Fruit fly (Drosophila melanogaster) whole organism, embryonic: ENCODE measurements around the gene soti.
A peak's percentile ranks its signal among the peaks of the same experiment; 100 is the strongest.

Experiments
- Antp ChIP-seq: fragments of 200-800 bp; sonication (Bioruptor generic); optimal IDR thresholded peaks from 3 replicates; lab custom pipeline; 2016; ENCODE audit warnings: missing biosample characterization, missing genetic modification characterization
- CG10543 ChIP-seq: fragments of 200-800 bp; sonication (Bioruptor generic); optimal IDR thresholded peaks from 3 replicates; lab custom pipeline; 2017; ENCODE audit warnings: missing biosample characterization, mild to moderate bottlenecking, missing genetic modification characterization, moderate library complexity
- CG11085 ChIP-seq: fragments of 200-800 bp; sonication (Bioruptor generic); IDR thresholded peaks from 2 replicates; pipeline ENCODE4 v1.3.6; 2022; ENCODE audit warnings: missing biosample characterization, missing genetic modification characterization
- CG11695 ChIP-seq: fragments of 200-800 bp; sonication (Bioruptor generic); IDR thresholded peaks from 3 replicates; pipeline ENCODE4 v1.3.6; 2022; ENCODE audit warnings: missing biosample characterization, missing genetic modification characterization
- CG11723 ChIP-seq: fragments of 200-800 bp; sonication (Bioruptor generic); optimal IDR thresholded peaks from 2 replicates; lab custom pipeline; 2017; ENCODE audit warnings: missing biosample characterization, mild to moderate bottlenecking, missing genetic modification characterization
- CG12219 ChIP-seq: fragments of 200-800 bp; sonication (Bioruptor generic); optimal IDR thresholded peaks from 3 replicates; lab custom pipeline; 2018; ENCODE audit warnings: missing biosample characterization, mild to moderate bottlenecking, missing genetic modification characterization
- CG12299 ChIP-seq: fragments of 200-800 bp; sonication (Bioruptor generic); optimal IDR thresholded peaks from 2 replicates; lab custom pipeline; 2018; ENCODE audit warnings: missing biosample characterization, mild to moderate bottlenecking, missing genetic modification characterization
- CG12769 ChIP-seq: fragments of 200-800 bp; sonication (Bioruptor generic); optimal IDR thresholded peaks from 2 replicates; lab custom pipeline; 2019; ENCODE audit warnings: missing biosample characterization, mild to moderate bottlenecking, missing genetic modification characterization, moderate library complexity
- CG15269 ChIP-seq: fragments of 200-800 bp; sonication (Bioruptor generic); optimal IDR thresholded peaks from 2 replicates; lab custom pipeline; 2018; ENCODE audit warnings: missing biosample characterization, mild to moderate bottlenecking, missing genetic modification characterization, moderate library complexity
- CG1602 ChIP-seq: fragments of 200-800 bp; sonication (Bioruptor generic); optimal IDR thresholded peaks from 3 replicates; lab custom pipeline; 2016; ENCODE audit warnings: missing biosample characterization, missing genetic modification characterization
- CG16779 ChIP-seq: fragments of 200-800 bp; sonication (Bioruptor generic); IDR thresholded peaks from 2 replicates; pipeline ENCODE4 v1.3.6; 2022; ENCODE audit warnings: missing biosample characterization, missing genetic modification characterization
- CG16863 ChIP-seq: fragments of 200-800 bp; sonication (Bioruptor generic); optimal IDR thresholded peaks from 3 replicates; lab custom pipeline; 2016; ENCODE audit warnings: missing biosample characterization, missing genetic modification characterization
- CG31365 ChIP-seq: fragments of 200-800 bp; sonication (Bioruptor generic); optimal IDR thresholded peaks from 2 replicates; lab custom pipeline; 2018; ENCODE audit warnings: missing biosample characterization, mild to moderate bottlenecking, missing genetic modification characterization
- CG4730 ChIP-seq: fragments of 200-800 bp; sonication (Bioruptor generic); IDR thresholded peaks from 2 replicates; pipeline ENCODE4 v1.3.6; 2022; ENCODE audit warnings: missing biosample characterization, missing genetic modification characterization
- CG4854 ChIP-seq: fragments of 200-800 bp; sonication (Bioruptor generic); optimal IDR thresholded peaks from 2 replicates; lab custom pipeline; 2016; ENCODE audit warnings: missing biosample characterization, missing genetic modification characterization, inconsistent platforms
- CG7372 ChIP-seq: fragments of 200-800 bp; sonication (Bioruptor generic); IDR thresholded peaks from 2 replicates; pipeline ENCODE4 v1.3.6; 2022; ENCODE audit warnings: missing biosample characterization, missing genetic modification characterization
- CG7745 ChIP-seq: fragments of 200-800 bp; sonication (Bioruptor generic); optimal IDR thresholded peaks from 2 replicates; lab custom pipeline; 2018; ENCODE audit warnings: missing biosample characterization, mild to moderate bottlenecking, missing genetic modification characterization, moderate library complexity
- CG9609 ChIP-seq: fragments of 200-800 bp; sonication (Bioruptor generic); optimal IDR thresholded peaks from 3 replicates; lab custom pipeline; 2016; ENCODE audit warnings: missing biosample characterization, missing genetic modification characterization
- CG9727 ChIP-seq: fragments of 200-800 bp; sonication (Bioruptor generic); optimal IDR thresholded peaks from 3 replicates; lab custom pipeline; 2017; ENCODE audit warnings: missing biosample characterization, mild to moderate bottlenecking, missing genetic modification characterization
- D ChIP-seq, 2 experiments: fragments of 200-800 bp in 1 of 2; fragments of >200 bp in 1 of 2; sonication (Bioruptor generic) in 1 of 2; optimal IDR thresholded peaks; 2 replicates in 1 of 2; 3 replicates in 1 of 2; lab custom pipeline; 2017; ENCODE audit warnings: mild to moderate bottlenecking in 1 of 2, missing biosample characterization in 1 of 2, missing genetic modification characterization in 1 of 2, missing genetic modification reagents in 1 of 2
- D19A ChIP-seq: fragments of 200-800 bp; optimal IDR thresholded peaks from 3 replicates; lab custom pipeline; 2019; ENCODE audit warnings: missing biosample characterization, mild to moderate bottlenecking, missing genetic modification characterization, moderate library complexity
- Dek ChIP-seq: fragments of 200-800 bp; sonication (Bioruptor generic); optimal IDR thresholded peaks from 3 replicates; lab custom pipeline; 2019; ENCODE audit warnings: missing biosample characterization, mild to moderate bottlenecking, missing genetic modification characterization, moderate library complexity
- Dip3 ChIP-seq: fragments of 200-800 bp; sonication (Bioruptor generic); optimal IDR thresholded peaks from 3 replicates; lab custom pipeline; 2016; ENCODE audit warnings: missing biosample characterization, missing genetic modification characterization
- Elba2 ChIP-seq: fragments of 200-800 bp; sonication (Bioruptor generic); optimal IDR thresholded peaks from 3 replicates; lab custom pipeline; 2016; ENCODE audit warnings: missing biosample characterization, missing genetic modification characterization
- Hr3 ChIP-seq: fragments of 200-800 bp; sonication (Bioruptor generic); optimal IDR thresholded peaks from 3 replicates; lab custom pipeline; 2016; ENCODE audit warnings: missing biosample characterization, missing genetic modification characterization
- Mad ChIP-seq: fragments of 200-800 bp; sonication (Bioruptor generic); optimal IDR thresholded peaks from 2 replicates; lab custom pipeline; 2016; ENCODE audit warnings: missing biosample characterization, missing genetic modification characterization
- Mes4 ChIP-seq: fragments of 200-800 bp; sonication (Bioruptor generic); optimal IDR thresholded peaks from 2 replicates; lab custom pipeline; 2016; ENCODE audit warnings: missing biosample characterization, missing genetic modification characterization
- NC2β ChIP-seq: fragments of 200-800 bp; sonication (Bioruptor generic); optimal IDR thresholded peaks from 2 replicates; lab custom pipeline; 2016; ENCODE audit warnings: missing biosample characterization, missing genetic modification characterization
- NFAT ChIP-seq: fragments of 200-800 bp; sonication (Bioruptor generic); IDR thresholded peaks from 2 replicates; pipeline ENCODE4 v1.3.6; 2022; ENCODE audit warnings: missing biosample characterization, missing genetic modification characterization
- Pdp1 ChIP-seq, 2 experiments: fragments of 200-800 bp; sonication (Bioruptor generic); optimal IDR thresholded peaks; 3 replicates each; lab custom pipeline; 2016; ENCODE audit warnings: missing biosample characterization in 2 of 2, missing genetic modification characterization in 2 of 2, mild to moderate bottlenecking in 1 of 2, moderate library complexity in 1 of 2
- Rfx ChIP-seq: fragments of 200-800 bp; sonication (Bioruptor generic); IDR thresholded peaks from 2 replicates; pipeline ENCODE4 v1.3.6; 2022; ENCODE audit warnings: missing biosample characterization, missing genetic modification characterization
- Rx ChIP-seq: fragments of 200-800 bp; sonication (Bioruptor generic); IDR thresholded peaks from 2 replicates; pipeline ENCODE4 v1.3.6; 2022; ENCODE audit warnings: missing biosample characterization, missing genetic modification characterization
- Spps ChIP-seq: fragments of 200-800 bp; sonication (Bioruptor generic); optimal IDR thresholded peaks from 2 replicates; lab custom pipeline; 2018; ENCODE audit warnings: missing biosample characterization, mild to moderate bottlenecking, missing genetic modification characterization
- Ssrp ChIP-seq: fragments of 200-800 bp; sonication (Bioruptor generic); optimal IDR thresholded peaks from 2 replicates; lab custom pipeline; 2018; ENCODE audit warnings: missing biosample characterization, mild to moderate bottlenecking, missing genetic modification characterization, moderate library complexity
- bab2 ChIP-seq: fragments of 200-800 bp; sonication (Bioruptor generic); optimal IDR thresholded peaks from 2 replicates; lab custom pipeline; 2016; ENCODE audit warnings: missing biosample characterization, missing genetic modification characterization
- fd96Cb ChIP-seq: fragments of 200-800 bp; sonication (Bioruptor generic); optimal IDR thresholded peaks from 2 replicates; lab custom pipeline; 2018; ENCODE audit warnings: missing biosample characterization, mild to moderate bottlenecking, missing genetic modification characterization, moderate library complexity
- ftz-f1 ChIP-seq: fragments of 200-800 bp; sonication (Bioruptor generic); optimal IDR thresholded peaks from 2 replicates; lab custom pipeline; 2016; ENCODE audit warnings: missing biosample characterization, missing genetic modification characterization
- fu2 ChIP-seq: fragments of 200-800 bp; sonication (Bioruptor generic); optimal IDR thresholded peaks from 2 replicates; lab custom pipeline; 2016; ENCODE audit warnings: missing biosample characterization, missing genetic modification characterization
- gce ChIP-seq: fragments of 200-800 bp; sonication (Bioruptor generic); IDR thresholded peaks from 3 replicates; pipeline ENCODE4 v1.3.6; 2022; ENCODE audit warnings: missing biosample characterization, missing genetic modification characterization
- gro ChIP-seq: fragments of 200-800 bp; sonication (Bioruptor generic); optimal IDR thresholded peaks from 2 replicates; lab custom pipeline; 2016; ENCODE audit warnings: missing biosample characterization, missing genetic modification characterization
- jigr1 ChIP-seq: fragments of 200-800 bp; sonication (Bioruptor generic); IDR thresholded peaks from 3 replicates; pipeline ENCODE4 v1.3.6; 2022; ENCODE audit warnings: missing biosample characterization, missing genetic modification characterization
- ken ChIP-seq: fragments of 200-800 bp; sonication (Bioruptor generic); IDR thresholded peaks from 3 replicates; pipeline ENCODE4 v1.3.6; 2022; ENCODE audit warnings: missing biosample characterization, missing genetic modification characterization
- maf-S ChIP-seq: fragments of 200-800 bp; sonication (Bioruptor generic); optimal IDR thresholded peaks from 2 replicates; lab custom pipeline; 2016; ENCODE audit warnings: missing biosample characterization, missing genetic modification characterization
- oc ChIP-seq: fragments of 200-800 bp; sonication (Bioruptor generic); optimal IDR thresholded peaks from 2 replicates; lab custom pipeline; 2018; ENCODE audit warnings: missing biosample characterization, mild to moderate bottlenecking, missing genetic modification characterization, moderate library complexity
- otp ChIP-seq: fragments of 200-800 bp; sonication (Bioruptor generic); IDR thresholded peaks from 3 replicates; pipeline ENCODE4, ENCODE4 v1.3.6; 2022; ENCODE audit warnings: missing biosample characterization, missing genetic modification characterization
- pho ChIP-seq: fragments of 200-800 bp; sonication (Bioruptor generic); optimal IDR thresholded peaks from 2 replicates; lab custom pipeline; 2016; ENCODE audit warnings: missing biosample characterization, missing genetic modification characterization
- pzg ChIP-seq: fragments of 200-800 bp; sonication (Bioruptor generic); optimal IDR thresholded peaks from 3 replicates; lab custom pipeline; 2018; ENCODE audit warnings: missing biosample characterization, mild to moderate bottlenecking, missing genetic modification characterization, moderate library complexity
- ro ChIP-seq: fragments of 200-800 bp; sonication (Bioruptor generic); IDR thresholded peaks from 2 replicates; pipeline ENCODE4 v1.3.6; 2022; ENCODE audit warnings: missing biosample characterization, missing genetic modification characterization
- sna ChIP-seq: fragments of 200-800 bp; sonication (Bioruptor generic); IDR thresholded peaks from 2 replicates; pipeline ENCODE4 v1.3.6; 2022; ENCODE audit warnings: missing biosample characterization, missing genetic modification characterization; ENCODE audit not compliant: partially characterized antibody
- tap ChIP-seq: fragments of 200-800 bp; optimal IDR thresholded peaks from 3 replicates; lab custom pipeline; 2019; ENCODE audit warnings: missing biosample characterization, mild to moderate bottlenecking, missing genetic modification characterization, moderate library complexity
- vfl ChIP-seq: fragments of 200-800 bp; sonication (Bioruptor generic); optimal IDR thresholded peaks from 2 replicates; lab custom pipeline; 2016; ENCODE audit warnings: missing biosample characterization, missing genetic modification characterization
- yki ChIP-seq: fragments of >200 bp; optimal IDR thresholded peaks from 3 replicates; lab custom pipeline; 2018

The soti gene

dm6 chr3R:14361741-14362232 is 19.7 kb downstream of the soti start, which contains the start of gene Dnaaf5 (continued):
- TF ChIP-seq Ssrp (no peak), CG31365 (tag; lab: Kevin White, UChicago) (no peak), bab2 (no peak), CG16863 (GFP tag; lab: Kevin White, UChicago) (no peak), otp (GFP tag; lab: Robert Waterston, UW) (peak; percentile 68; the same call in 2 of the 3 replicates), CG9727 (GFP tag; lab: Kevin White, UChicago) (no peak), fu2 (GFP tag; lab: Kevin White, UChicago) (no peak), CG11085 (no peak), tap (no peak), Mad (GFP tag; lab: Kevin White, UChicago) (no peak), CG12299 (tag; lab: Kevin White, UChicago) (peak; percentile 8), Rfx (GFP tag; lab: Robert Waterston, UW) (0 out of 2 replicates have a peak, but pooled peaks have one; percentile 30), Pdp1 (GFP tag; optimal IDR thresholded peaks at IDR 0.05; lab: Kevin White, UChicago) (peak; percentile 22 to 62), D19A (tag; lab: Kevin White, UChicago) (peak; percentile 5), CG4730 (GFP tag; lab: Robert Waterston, UW) (no peak), CG10543 (GFP tag; lab: Kevin White, UChicago) (peak; percentile 70), ken (GFP tag; lab: Robert Waterston, UW) (no peak), fd96Cb (tag; lab: Kevin White, UChicago) (no peak), oc (tag; lab: Kevin White, UChicago) (peak; percentile 8), Dek (tag; lab: Kevin White, UChicago) (no peak), Antp (GFP tag; lab: Kevin White, UChicago) (no peak), CG1602 (no peak), Rx (GFP tag; lab: Robert Waterston, UW) (no peak), yki (lab: Kevin White, UChicago) (no peak), CG9609 (GFP tag; lab: Kevin White, UChicago) (no peak), D (optimal IDR thresholded peaks at IDR 0.05; lab: Kevin White, UChicago) (no peak), D (GFP tag; optimal IDR thresholded peaks at IDR 0.05; lab: Kevin White, UChicago) (no peak), Spps (tag; lab: Kevin White, UChicago) (no peak), Elba2 (GFP tag; lab: Kevin White, UChicago) (no peak), Dip3 (GFP tag; lab: Kevin White, UChicago) (no peak), pho (GFP tag; lab: Kevin White, UChicago) (no peak), CG12219 (GFP tag; lab: Kevin White, UChicago) (no peak), vfl (GFP tag; lab: Kevin White, UChicago) (no peak), NC2β (GFP tag; lab: Kevin White, UChicago) (peak; percentile 21), CG11695 (GFP tag; lab: Robert Waterston, UW) (no peak), Hr3 (GFP tag; lab: Kevin White, UChicago) (no peak), NFAT (no peak), CG7745 (tag; lab: Kevin White, UChicago) (peak; percentile 47), CG7372 (GFP tag; lab: Robert Waterston, UW) (no peak), pzg (GFP tag; lab: Kevin White, UChicago) (peak; percentile 34), Mes4 (no peak), maf-S (GFP tag; lab: Kevin White, UChicago) (no peak), jigr1 (no peak), ftz-f1 (GFP tag; lab: Kevin White, UChicago) (no peak), CG4854 (GFP tag; lab: Kevin White, UChicago) (no peak), CG15269 (peak; percentile 1), gro (peak; percentile 59), ro (no peak), CG16779 (GFP tag; lab: Robert Waterston, UW) (no peak), CG12769 (peak; percentile 83), CG11723 (GFP tag; lab: Kevin White, UChicago) (peak; percentile 16), sna (GFP tag; lab: Robert Waterston, UW) (0 out of 2 replicates have a peak, but pooled peaks have one; percentile 17), gce (GFP tag; lab: Robert Waterston, UW) (no peak)
